Worm (Caenorhabditis elegans) whole organism, L3 larva: Measurements from ENCODE around the gene bcmo-2.

Experiments used
- nhr-11 ChIP-seq: fragments of 150-350 bp; optimal IDR thresholded peaks from 2 replicates; lab custom pipeline; 2014; ENCODE audit warnings: missing biosample characterization, missing genetic modification characterization
- ztf-11 ChIP-seq: fragments of 150-350 bp; optimal IDR thresholded peaks from 2 replicates; lab custom pipeline; 2014; ENCODE audit warnings: missing biosample characterization, missing genetic modification characterization

DNA sequence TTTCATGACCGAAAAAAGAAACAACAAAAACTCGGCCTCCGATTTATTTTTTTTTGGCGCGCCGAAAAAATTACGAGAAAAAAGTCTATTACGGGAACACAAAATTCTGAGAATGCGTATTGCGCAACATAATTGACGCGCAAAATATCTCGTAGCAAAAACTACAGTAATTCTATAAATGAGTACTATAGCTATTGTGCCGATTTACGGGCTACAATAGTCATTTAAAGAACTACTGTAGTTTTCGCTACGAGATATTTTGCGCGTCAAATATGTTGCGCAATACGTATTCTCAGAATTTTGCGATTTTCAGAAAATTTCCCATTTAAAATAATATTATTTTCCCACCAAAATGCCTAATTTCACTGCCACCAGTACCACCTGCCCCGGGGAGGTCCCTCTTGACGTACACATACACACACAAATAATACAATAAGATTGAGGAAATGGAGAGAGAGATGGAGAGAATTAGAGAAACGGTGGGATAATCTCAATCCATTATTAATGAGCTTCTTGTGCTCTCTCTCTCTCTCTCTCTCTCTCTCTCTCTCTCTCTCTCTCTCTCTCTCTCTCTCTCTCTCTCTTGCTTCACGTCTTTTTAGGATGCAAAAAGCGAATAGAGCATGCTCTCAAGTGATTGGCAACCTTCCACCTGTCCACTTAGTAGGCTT, 48.9 kb upstream of the bcmo-2 start:
- TF ChIP-seq ztf-11 (tag; lab: Kevin White, UChicago): no peak
- no peak for TF ChIP-seq nhr-11 (tag; lab: Kevin White, UChicago)
